Worm (Caenorhabditis elegans) whole organism, L3 larva: Measurements from ENCODE around the gene pqm-1.
"Not testable (repeated sequence)": the region's sequence is repeated elsewhere in the genome, so short reads cannot be mapped to it uniquely, and the experiment has no call there.

ENCODE experiments used
- R02D3.7 ChIP-seq: fragments of 150-350 bp; optimal IDR thresholded peaks from 2 replicates; lab custom pipeline; 2014; ENCODE audit warnings: missing biosample characterization, missing genetic modification characterization
- aly-2 ChIP-seq: fragments of 150-350 bp; optimal IDR thresholded peaks from 2 replicates; lab custom pipeline; 2014; ENCODE audit warnings: missing biosample characterization, missing genetic modification characterization
- ama-1 ChIP-seq: fragments of 150-350 bp; optimal IDR thresholded peaks from 2 replicates; lab custom pipeline; 2018
- ceh-16 ChIP-seq: sonication (generic microtip); optimal IDR thresholded peaks from 2 replicates; lab custom pipeline; 2017; ENCODE audit warnings: missing biosample characterization, missing genetic modification characterization
- ceh-28 ChIP-seq: fragments of 150-350 bp; optimal IDR thresholded peaks from 2 replicates; lab custom pipeline; 2014; ENCODE audit warnings: missing biosample characterization, missing genetic modification reagents, missing genetic modification characterization
- ceh-9 ChIP-seq: sonication (generic microtip); optimal IDR thresholded peaks from 2 replicates; lab custom pipeline; 2018; ENCODE audit warnings: missing biosample characterization, missing genetic modification characterization
- daf-12 ChIP-seq: fragments of 150-350 bp; optimal IDR thresholded peaks from 2 replicates; lab custom pipeline; 2014; ENCODE audit warnings: missing biosample characterization, missing genetic modification reagents, missing genetic modification characterization
- egl-27 ChIP-seq: sonication (generic microtip); optimal IDR thresholded peaks from 4 replicates; lab custom pipeline; 2017; ENCODE audit warnings: missing biosample characterization, missing genetic modification reagents, missing genetic modification characterization
- egl-5 ChIP-seq: fragments of 150-350 bp; optimal IDR thresholded peaks from 2 replicates; lab custom pipeline; 2017; ENCODE audit warnings: missing biosample characterization, missing genetic modification reagents, missing genetic modification characterization, inconsistent platforms
- elt-2 ChIP-seq: sonication (generic microtip); optimal IDR thresholded peaks from 2 replicates; lab custom pipeline; 2016; ENCODE audit warnings: missing genetic modification reagents, mild to moderate bottlenecking, missing genetic modification characterization, missing compliant biosample characterization
- eor-1 ChIP-seq, 2 experiments: fragments of 150-350 bp; optimal IDR thresholded peaks; 2 replicates each; lab custom pipeline; 2014 to 2018; ENCODE audit warnings: missing biosample characterization in 2 of 2, missing genetic modification characterization in 2 of 2
- fkh-10 ChIP-seq: sonication (generic microtip); optimal IDR thresholded peaks from 2 replicates; lab custom pipeline; 2017; ENCODE audit warnings: missing biosample characterization, missing genetic modification reagents, missing genetic modification characterization
- fkh-2 ChIP-seq: fragments of 150-350 bp; optimal IDR thresholded peaks from 2 replicates; lab custom pipeline; 2014; ENCODE audit warnings: missing biosample characterization, missing genetic modification reagents, missing genetic modification characterization
- fos-1 ChIP-seq: fragments of 150-350 bp; optimal IDR thresholded peaks from 2 replicates; lab custom pipeline; 2014; ENCODE audit warnings: missing biosample characterization, missing genetic modification characterization
- hmg-11 ChIP-seq: sonication (generic microtip); optimal IDR thresholded peaks from 2 replicates; lab custom pipeline; 2016; ENCODE audit warnings: missing genetic modification characterization, missing compliant biosample characterization
- lin-15B ChIP-seq: fragments of 150-350 bp; optimal IDR thresholded peaks from 2 replicates; lab custom pipeline; 2014; ENCODE audit warnings: missing biosample characterization, missing genetic modification characterization
- lin-39 ChIP-seq: fragments of 150-350 bp; optimal IDR thresholded peaks from 2 replicates; lab custom pipeline; 2018; ENCODE audit warnings: missing biosample characterization, missing genetic modification reagents, missing genetic modification characterization
- lsy-12 ChIP-seq: sonication (generic microtip); optimal IDR thresholded peaks from 2 replicates; lab custom pipeline; 2016; ENCODE audit warnings: mild to moderate bottlenecking, missing genetic modification characterization, missing compliant biosample characterization
- mdl-1 ChIP-seq: fragments of 150-350 bp; optimal IDR thresholded peaks from 2 replicates; lab custom pipeline; 2014; ENCODE audit warnings: missing biosample characterization, missing genetic modification characterization
- mml-1 ChIP-seq: fragments of 150-350 bp; sonication (generic microtip); optimal IDR thresholded peaks from 3 replicates; lab custom pipeline; 2014; ENCODE audit warnings: missing biosample characterization, missing genetic modification characterization
- nfya-1 ChIP-seq: sonication (generic microtip); optimal IDR thresholded peaks from 2 replicates; lab custom pipeline; 2017; ENCODE audit warnings: missing genetic modification characterization, mild to moderate bottlenecking, missing compliant biosample characterization, antibody characterized with exemption, moderate library complexity; ENCODE audit not compliant: insufficient read depth
- nhr-23 ChIP-seq: fragments of 150-350 bp; optimal IDR thresholded peaks from 2 replicates; lab custom pipeline; 2014; ENCODE audit warnings: missing biosample characterization, missing genetic modification reagents, missing genetic modification characterization
- nhr-237 ChIP-seq: fragments of 150-350 bp; optimal IDR thresholded peaks from 2 replicates; lab custom pipeline; 2014; ENCODE audit warnings: missing biosample characterization, missing genetic modification characterization
- nhr-25 ChIP-seq: sonication (generic microtip); optimal IDR thresholded peaks from 2 replicates; lab custom pipeline; 2017; ENCODE audit warnings: missing biosample characterization, missing genetic modification characterization
- nhr-76 ChIP-seq: fragments of 150-350 bp; sonication (generic microtip); optimal IDR thresholded peaks from 5 replicates; lab custom pipeline; 2014; ENCODE audit warnings: missing biosample characterization, missing genetic modification characterization
- nhr-77 ChIP-seq: fragments of 150-350 bp; optimal IDR thresholded peaks from 2 replicates; lab custom pipeline; 2014; ENCODE audit warnings: missing biosample characterization, missing genetic modification characterization
- pqm-1 ChIP-seq: fragments of 150-350 bp; optimal IDR thresholded peaks from 2 replicates; lab custom pipeline; 2017; ENCODE audit warnings: missing biosample characterization, missing genetic modification characterization, inconsistent platforms
- sea-2 ChIP-seq: fragments of 150-350 bp; sonication (generic microtip); optimal IDR thresholded peaks from 4 replicates; lab custom pipeline; 2014; ENCODE audit warnings: missing biosample characterization, missing genetic modification reagents, missing genetic modification characterization
- skn-1 ChIP-seq: fragments of 150-350 bp; optimal IDR thresholded peaks from 2 replicates; lab custom pipeline; 2014; ENCODE audit warnings: missing biosample characterization, missing genetic modification characterization
- snpc-4 ChIP-seq: fragments of 150-350 bp; optimal IDR thresholded peaks from 2 replicates; lab custom pipeline; 2014; ENCODE audit warnings: missing biosample characterization, missing genetic modification characterization
- tbx-2 ChIP-seq: sonication (generic microtip); optimal IDR thresholded peaks from 2 replicates; lab custom pipeline; 2016; ENCODE audit warnings: mild to moderate bottlenecking, missing genetic modification characterization, missing compliant biosample characterization
- unc-39 ChIP-seq: sonication (generic microtip); optimal IDR thresholded peaks from 4 replicates; lab custom pipeline; 2017; ENCODE audit warnings: missing biosample characterization, missing genetic modification characterization
- unc-62 ChIP-seq: fragments of 150-350 bp; sonication (generic microtip); optimal IDR thresholded peaks from 4 replicates; lab custom pipeline; 2014; ENCODE audit warnings: missing biosample characterization, missing genetic modification reagents, missing genetic modification characterization
- zag-1 ChIP-seq: fragments of 150-350 bp; optimal IDR thresholded peaks from 2 replicates; lab custom pipeline; 2014; ENCODE audit warnings: missing biosample characterization, missing genetic modification characterization
- ztf-11 ChIP-seq: fragments of 150-350 bp; optimal IDR thresholded peaks from 2 replicates; lab custom pipeline; 2014; ENCODE audit warnings: missing biosample characterization, missing genetic modification characterization

pqm-1 gene

ce11 chrII:11125059-11125594, 27.3 kb downstream of the pqm-1 start:
- TF ChIP-seq nhr-77 (tag; lab: Kevin White, UChicago) = no peak
- no peak for TF ChIP-seq snpc-4 (tag; lab: Kevin White, UChicago)
- no peak for TF ChIP-seq lin-39
- no peak for TF ChIP-seq unc-39 (tag; lab: Kevin White, UChicago)
- no peak for TF ChIP-seq daf-12 (tag; lab: Kevin White, UChicago)
- no peak for TF ChIP-seq lin-15B (tag; lab: Kevin White, UChicago)
- no peak for TF ChIP-seq aly-2 (tag; lab: Kevin White, UChicago)
- TF ChIP-seq egl-5 (tag; lab: Kevin White, UChicago) = no peak
- no peak for TF ChIP-seq pqm-1
- TF ChIP-seq zag-1 = no peak
- no peak for TF ChIP-seq elt-2 (tag; lab: Kevin White, UChicago)
- TF ChIP-seq ama-1 (lab: Kevin White, UChicago) = no peak
- TF ChIP-seq nhr-76 = no peak
- TF ChIP-seq ceh-16 (tag; lab: Kevin White, UChicago) = no peak
- TF ChIP-seq nfya-1 (tag; lab: Kevin White, UChicago) = no peak
- no peak for TF ChIP-seq lsy-12 (tag; lab: Kevin White, UChicago)
- TF ChIP-seq mdl-1 (tag; lab: Kevin White, UChicago) = no peak
- TF ChIP-seq sea-2 (GFP tag; lab: Kevin White, UChicago) = no peak
- no peak for TF ChIP-seq fkh-10 (GFP tag; lab: Kevin White, UChicago)
- TF ChIP-seq tbx-2 (tag; lab: Kevin White, UChicago) = no peak

- not testable (repeated sequence) for TF ChIP-seq tbx-2, unc-39, fkh-2 (tag; lab: Kevin White, UChicago)
These were observed 30.6 kb downstream of the pqm-1 start, which contains the start of gene W10C6.2 for ce11 chrII:11121800-11122199. TSS of gene W10C6.2 (minus strand) at chrII:11121900.

ce11 chrII:11112419-11112818, 40.0 kb downstream of the pqm-1 start, which contains the start of gene mat-2:
TSS of gene mat-2 (plus strand) at chrII:11112719.
- no peak for TF ChIP-seq fos-1 (tag; lab: Kevin White, UChicago)
- TF ChIP-seq egl-27 = no peak
- TF ChIP-seq zag-1 = no peak
- TF ChIP-seq eor-1 (tag; optimal IDR thresholded peaks at IDR 0.05; lab: Kevin White, UChicago) = no peak
- TF ChIP-seq nhr-237 (tag; lab: Kevin White, UChicago) = no peak
- TF ChIP-seq nfya-1 (tag; lab: Kevin White, UChicago) = no peak
- no peak for TF ChIP-seq ceh-16 (tag; lab: Kevin White, UChicago)
- TF ChIP-seq unc-62 (GFP tag; lab: Kevin White, UChicago) = no peak
- no peak for TF ChIP-seq ceh-28 (tag; lab: Kevin White, UChicago)
- TF ChIP-seq snpc-4 (tag; lab: Kevin White, UChicago) = no peak
- TF ChIP-seq nhr-25 = no peak
- TF ChIP-seq ceh-9 (tag; lab: Kevin White, UChicago) = no peak
- no peak for TF ChIP-seq lsy-12 (tag; lab: Kevin White, UChicago)

DNA sequence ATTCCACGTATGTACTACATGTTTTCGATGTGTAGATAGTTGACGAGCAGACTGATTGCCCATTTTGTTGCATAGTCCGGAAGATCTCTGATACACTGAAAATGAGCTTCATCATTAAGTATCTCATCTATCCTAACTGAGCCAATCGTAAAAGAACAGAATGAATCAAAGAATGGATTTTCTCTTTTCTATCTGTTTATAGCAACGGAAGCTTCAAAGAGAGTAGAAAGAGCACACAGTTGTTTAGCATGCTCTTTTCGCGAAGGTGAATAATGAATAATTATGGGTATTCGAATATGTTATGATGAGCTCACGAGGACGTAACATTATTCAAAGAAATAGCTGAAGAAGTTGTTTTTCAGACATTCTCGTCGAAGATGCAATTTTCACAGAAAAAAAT, 41.3 kb downstream of the pqm-1 start, which contains the start of gene glb-4:
TSS of gene glb-4 (minus strand) at position 101 of the 400 bp plus-strand sequence.
- TF ChIP-seq hmg-11 (no peak), eor-1 (tag; optimal IDR thresholded peaks at IDR 0.05; lab: Kevin White, UChicago) (no peak), mdl-1 (tag; lab: Kevin White, UChicago) (no peak), mml-1 (tag; lab: Kevin White, UChicago) (no peak), fkh-2 (tag; lab: Kevin White, UChicago) (no peak), nhr-23 (no peak), ztf-11 (no peak), nhr-237 (tag; lab: Kevin White, UChicago) (no peak), unc-39 (tag; lab: Kevin White, UChicago) (no peak), nhr-77 (tag; lab: Kevin White, UChicago) (no peak), lsy-12 (tag; lab: Kevin White, UChicago) (no peak), R02D3.7 (tag; lab: Kevin White, UChicago) (no peak), skn-1 (tag; lab: Kevin White, UChicago) (no peak), fos-1 (tag; lab: Kevin White, UChicago) (no peak)
